Worm (Caenorhabditis elegans) whole organism, L1 larva: ENCODE results near the gene F28D1.6.
A peak's percentile ranks its signal among the peaks of the same experiment; 100 is the strongest.

Experiments
- aly-2 ChIP-seq: fragments of 150-350 bp; optimal IDR thresholded peaks from 2 replicates; lab custom pipeline; 2014; ENCODE audit warnings: missing biosample characterization, missing genetic modification characterization
- egl-27 ChIP-seq, 2 experiments: fragments of 150-350 bp in 1 of 2; sonication (generic microtip); optimal IDR thresholded peaks; 3 replicates each; lab custom pipeline; 2017 to 2018; ENCODE audit warnings: missing biosample characterization in 2 of 2, missing genetic modification characterization in 2 of 2, missing genetic modification reagents in 2 of 2
- lin-39 ChIP-seq: fragments of 150-350 bp; optimal IDR thresholded peaks from 2 replicates; lab custom pipeline; 2014; ENCODE audit warnings: missing biosample characterization, missing genetic modification reagents, missing genetic modification characterization
- lsy-2 ChIP-seq, 2 experiments: fragments of 150-350 bp; optimal IDR thresholded peaks; 2 replicates each; lab custom pipeline; 2014; ENCODE audit warnings: missing biosample characterization in 2 of 2, missing genetic modification characterization in 2 of 2
- snpc-4 ChIP-seq: fragments of 150-350 bp; optimal IDR thresholded peaks from 2 replicates; lab custom pipeline; 2014; ENCODE audit warnings: missing biosample characterization, missing genetic modification characterization
- unc-62 ChIP-seq: fragments of 150-350 bp; optimal IDR thresholded peaks from 2 replicates; lab custom pipeline; 2014; ENCODE audit warnings: missing biosample characterization, missing genetic modification reagents, missing genetic modification characterization
- zag-1 ChIP-seq: fragments of 150-350 bp; optimal IDR thresholded peaks from 2 replicates; lab custom pipeline; 2014; ENCODE audit warnings: missing biosample characterization, missing genetic modification characterization

DNA sequence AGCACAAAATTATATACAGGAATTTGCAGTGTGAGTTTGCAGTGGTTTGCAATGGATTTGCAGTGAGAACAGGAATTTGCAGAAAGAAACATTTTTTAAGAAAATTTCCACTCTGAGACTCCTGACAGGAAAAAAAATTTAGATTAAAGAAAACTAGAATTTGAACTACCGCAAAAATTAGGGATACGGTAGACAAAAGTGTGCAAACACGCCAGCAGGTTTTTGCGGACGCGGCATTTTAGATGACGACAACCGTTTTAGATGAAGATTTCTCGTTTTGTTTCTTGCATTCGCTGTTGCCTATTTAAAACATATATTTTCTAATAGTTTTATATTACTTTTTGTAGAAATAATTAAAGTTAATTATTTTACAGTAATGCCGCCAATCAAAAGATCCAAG lies 13.1 kb downstream of the F28D1.6 start, which contains the start of gene wdr-46:
- no peak for TF ChIP-seq egl-27 (tag; optimal IDR thresholded peaks at IDR 0.05; lab: Kevin White, UChicago)
- peak; percentile 11 for TF ChIP-seq zag-1 (tag; lab: Kevin White, UChicago)
- peak; percentile 72 for TF ChIP-seq aly-2
- no peak for TF ChIP-seq unc-62
- peak; percentile 100 for TF ChIP-seq lsy-2 (tag; optimal IDR thresholded peaks at IDR 0.05; lab: Kevin White, UChicago)
- peak; percentile 70 for TF ChIP-seq snpc-4 (tag; lab: Kevin White, UChicago)
- TF ChIP-seq lin-39 = peak; percentile 83
